Worm (Caenorhabditis elegans) whole organism, L3 larva: ENCODE results near the gene F49E12.8.

Source experiments
- R02D3.7 ChIP-seq: fragments of 150-350 bp; optimal IDR thresholded peaks from 2 replicates; lab custom pipeline; 2014; ENCODE audit warnings: missing biosample characterization, missing genetic modification characterization
- aly-2 ChIP-seq: fragments of 150-350 bp; optimal IDR thresholded peaks from 2 replicates; lab custom pipeline; 2014; ENCODE audit warnings: missing biosample characterization, missing genetic modification characterization
- ama-1 ChIP-seq: fragments of 150-350 bp; optimal IDR thresholded peaks from 2 replicates; lab custom pipeline; 2018
- ceh-9 ChIP-seq: sonication (generic microtip); optimal IDR thresholded peaks from 2 replicates; lab custom pipeline; 2018; ENCODE audit warnings: missing biosample characterization, missing genetic modification characterization
- egl-27 ChIP-seq: sonication (generic microtip); optimal IDR thresholded peaks from 4 replicates; lab custom pipeline; 2017; ENCODE audit warnings: missing biosample characterization, missing genetic modification reagents, missing genetic modification characterization
- elt-2 ChIP-seq: sonication (generic microtip); optimal IDR thresholded peaks from 2 replicates; lab custom pipeline; 2016; ENCODE audit warnings: missing genetic modification reagents, mild to moderate bottlenecking, missing genetic modification characterization, missing compliant biosample characterization
- fkh-10 ChIP-seq: sonication (generic microtip); optimal IDR thresholded peaks from 2 replicates; lab custom pipeline; 2017; ENCODE audit warnings: missing biosample characterization, missing genetic modification reagents, missing genetic modification characterization
- jun-1 ChIP-seq: fragments of 150-350 bp; optimal IDR thresholded peaks from 2 replicates; lab custom pipeline; 2014; ENCODE audit warnings: missing biosample characterization, missing genetic modification reagents, missing genetic modification characterization
- nhr-11 ChIP-seq: fragments of 150-350 bp; optimal IDR thresholded peaks from 2 replicates; lab custom pipeline; 2014; ENCODE audit warnings: missing biosample characterization, missing genetic modification characterization
- nhr-43 ChIP-seq: sonication (generic microtip); optimal IDR thresholded peaks from 2 replicates; lab custom pipeline; 2016; ENCODE audit warnings: mild to moderate bottlenecking, missing genetic modification characterization, missing compliant biosample characterization; ENCODE audit not compliant: poor library complexity, severe bottlenecking
- nhr-67 ChIP-seq: fragments of 150-350 bp; optimal IDR thresholded peaks from 2 replicates; lab custom pipeline; 2014; ENCODE audit warnings: missing biosample characterization, missing genetic modification characterization
- unc-62 ChIP-seq: fragments of 150-350 bp; sonication (generic microtip); optimal IDR thresholded peaks from 4 replicates; lab custom pipeline; 2014; ENCODE audit warnings: missing biosample characterization, missing genetic modification reagents, missing genetic modification characterization
- zag-1 ChIP-seq: fragments of 150-350 bp; optimal IDR thresholded peaks from 2 replicates; lab custom pipeline; 2014; ENCODE audit warnings: missing biosample characterization, missing genetic modification characterization

- TF ChIP-seq ama-1 (lab: Kevin White, UChicago) (no peak), egl-27 (tag; lab: Kevin White, UChicago) (no peak), nhr-11 (tag; lab: Kevin White, UChicago) (no peak), jun-1 (tag; lab: Kevin White, UChicago) (no peak), nhr-43 (no peak), zag-1 (tag; lab: Kevin White, UChicago) (no peak), ceh-9 (tag; lab: Kevin White, UChicago) (no peak), fkh-10 (GFP tag; lab: Kevin White, UChicago) (no peak), nhr-67 (tag; lab: Kevin White, UChicago) (no peak), elt-2 (tag; lab: Kevin White, UChicago) (no peak), aly-2 (tag; lab: Kevin White, UChicago) (no peak), R02D3.7 (no peak), unc-62 (GFP tag; lab: Kevin White, UChicago) (no peak)
Measured at ce11 chrII:8431954-8432353, 37.8 kb upstream of the F49E12.8 start, which contains the start of gene acp-2.
